Worm (Caenorhabditis elegans): ENCODE data around the gene C07B5.8.

DNA sequence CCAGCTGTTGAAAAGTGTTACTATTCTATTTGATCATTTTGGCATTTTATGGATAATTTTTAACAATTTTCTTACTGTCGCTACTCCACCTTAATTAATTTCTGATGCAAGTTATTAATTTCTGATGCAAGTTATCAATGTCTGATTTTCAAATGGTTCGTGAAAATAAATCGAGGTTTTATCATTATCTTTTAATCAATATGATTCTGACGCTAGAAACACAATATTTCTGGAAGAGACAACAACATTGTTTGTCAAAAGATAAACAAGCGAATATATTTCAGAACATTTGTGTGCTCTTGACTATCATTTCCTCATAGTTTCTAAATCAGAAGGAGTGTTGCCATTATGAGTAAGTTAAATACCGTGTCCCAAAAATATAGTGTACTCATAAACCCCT, 29.9 kb upstream of the C07B5.8 start, which contains the start of gene F49E2.2:
- TF ChIP-seq him-1 (tag; optimal IDR thresholded peaks at IDR 0.05): no peak
- TF ChIP-seq dao-5 (tag; optimal IDR thresholded peaks at IDR 0.05): no peak
- no peak for TF ChIP-seq W03F9.2 (tag; optimal IDR thresholded peaks at IDR 0.05)
